Fruit fly (Drosophila melanogaster): ENCODE data around the gene Rbp6.

The Rbp6 gene

dm6 chr3L:17238129-17238732 is at the start of gene Rbp6:
Rbp6 (minus strand) TSS chr3L:17238212.
- TF ChIP-seq CG8478 (optimal IDR thresholded peaks at IDR 0.05) (no peak), CTCF (optimal IDR thresholded peaks at IDR 0.05) (no peak)

- TF ChIP-seq CTCF (optimal IDR thresholded peaks at IDR 0.05) (no peak), CG8478 (optimal IDR thresholded peaks at IDR 0.05) (no peak)
These were observed 31.5 kb upstream of the Rbp6 start for dm6 chr3L:17269463-17269862.

- no peak for TF ChIP-seq CTCF (optimal IDR thresholded peaks at IDR 0.05)
- no peak for TF ChIP-seq CG8478 (optimal IDR thresholded peaks at IDR 0.05)
These were observed 26.1 kb upstream of the Rbp6 start, which contains the start of gene CG13723 for dm6 chr3L:17264116-17264515. CG13723 (plus strand) TSS chr3L:17264416.

- TF ChIP-seq CTCF (optimal IDR thresholded peaks at IDR 0.05) (no peak), CG8478 (optimal IDR thresholded peaks at IDR 0.05) (no peak)
These were observed 19.2 kb upstream of the Rbp6 start for dm6 chr3L:17257199-17257598.

dm6 chr3L:17253887-17254581 is 16.0 kb upstream of the Rbp6 start, which contains the start of gene CG6497:
CG6497 (minus strand) TSS chr3L:17253937.
- TF ChIP-seq CG8478 (optimal IDR thresholded peaks at IDR 0.05), result no peak

- TF ChIP-seq CTCF (optimal IDR thresholded peaks at IDR 0.05), result no peak
- no peak for TF ChIP-seq CG8478 (optimal IDR thresholded peaks at IDR 0.05)
These were observed 7.6 kb upstream of the Rbp6 start for dm6 chr3L:17245594-17245993.

dm6 chr3L:17243136-17243535 is 5.1 kb upstream of the Rbp6 start, which contains the start of gene CG7707:
CG7707 (plus strand) TSS chr3L:17243436.
- no peak for TF ChIP-seq CTCF (optimal IDR thresholded peaks at IDR 0.05)
- TF ChIP-seq CG8478 (optimal IDR thresholded peaks at IDR 0.05), result no peak

- TF ChIP-seq CTCF (optimal IDR thresholded peaks at IDR 0.05), result peak; percentile 3 to 63
- TF ChIP-seq CG8478 (optimal IDR thresholded peaks at IDR 0.05), result no peak
These were observed 4.1 kb upstream of the Rbp6 start, which contains the start of gene Afg3l2 for dm6 chr3L:17242078-17242613. Afg3l2 (minus strand) TSS chr3L:17242128.

dm6 chr3L:17237003-17237402 is 1.0 kb downstream of the Rbp6 start:
- no peak for TF ChIP-seq CG8478 (optimal IDR thresholded peaks at IDR 0.05)
- TF ChIP-seq CTCF (optimal IDR thresholded peaks at IDR 0.05), result peak; percentile 69 to 70

dm6 chr3L:17226330-17226729 is 11.7 kb downstream of the Rbp6 start:
- TF ChIP-seq CG8478 (optimal IDR thresholded peaks at IDR 0.05) (no peak), CTCF (optimal IDR thresholded peaks at IDR 0.05) (no peak)

dm6 chr3L:17219299-17219698 is 18.7 kb downstream of the Rbp6 start:
- TF ChIP-seq CG8478 (optimal IDR thresholded peaks at IDR 0.05), result no peak
- TF ChIP-seq CTCF (optimal IDR thresholded peaks at IDR 0.05), result no peak

- TF ChIP-seq CG8478 (optimal IDR thresholded peaks at IDR 0.05) (no peak), CTCF (optimal IDR thresholded peaks at IDR 0.05) (no peak)
These were observed 21.7 kb downstream of the Rbp6 start for dm6 chr3L:17216263-17216662.

- TF ChIP-seq CG8478 (optimal IDR thresholded peaks at IDR 0.05) (no peak), CTCF (optimal IDR thresholded peaks at IDR 0.05) (peak; percentile 25 to 42)
These were observed 26.4 kb downstream of the Rbp6 start for dm6 chr3L:17211568-17211967.

dm6 chr3L:17209402-17209801 is 28.6 kb downstream of the Rbp6 start:
- TF ChIP-seq CG8478 (optimal IDR thresholded peaks at IDR 0.05) (no peak), CTCF (optimal IDR thresholded peaks at IDR 0.05) (no peak)

dm6 chr3L:17208601-17209000 is 29.4 kb downstream of the Rbp6 start:
- TF ChIP-seq CG8478 (optimal IDR thresholded peaks at IDR 0.05), result no peak
- peak; percentile 62 to 71 for TF ChIP-seq CTCF (optimal IDR thresholded peaks at IDR 0.05)

dm6 chr3L:17169913-17170312 is 68.1 kb downstream of the Rbp6 start:
- TF ChIP-seq CG8478 (optimal IDR thresholded peaks at IDR 0.05), result no peak
- TF ChIP-seq CTCF (optimal IDR thresholded peaks at IDR 0.05), result no peak

Data from S2 (cell line).